Fruit fly (Drosophila melanogaster) whole organism, wandering third instar larva: ENCODE measurements around the gene CAH1.
A peak's percentile ranks its signal among the peaks of the same experiment; 100 is the strongest.

ENCODE experiments used
- Abd-B ChIP-seq: fragments of >200 bp; optimal IDR thresholded peaks from 2 replicates; lab custom pipeline; 2017; ENCODE audit warnings: missing biosample characterization, missing genetic modification characterization
- CG32264 ChIP-seq: fragments of 200-800 bp; sonication (Bioruptor generic); optimal IDR thresholded peaks from 2 replicates; lab custom pipeline; 2016; ENCODE audit warnings: missing biosample characterization, missing genetic modification characterization
- CG9705 ChIP-seq: fragments of 200-800 bp; sonication (Bioruptor generic); optimal IDR thresholded peaks from 2 replicates; lab custom pipeline; 2018; ENCODE audit warnings: missing biosample characterization, mild to moderate bottlenecking, missing genetic modification characterization
- CrebA ChIP-seq: fragments of 200-800 bp; sonication (Bioruptor generic); optimal IDR thresholded peaks from 2 replicates; lab custom pipeline; 2016; ENCODE audit warnings: missing biosample characterization, mild to moderate bottlenecking, missing genetic modification characterization, borderline replicate concordance
- Dfd ChIP-seq: fragments of >200 bp; optimal IDR thresholded peaks from 2 replicates; lab custom pipeline; 2017; ENCODE audit warnings: missing biosample characterization, missing genetic modification characterization
- Dif ChIP-seq: fragments of 200-275, 200-300 bp; sonication (Bioruptor generic); optimal IDR thresholded peaks from 2 replicates; lab custom pipeline; 2018; ENCODE audit warnings: missing biosample characterization, missing genetic modification characterization; ENCODE audit not compliant: partially characterized antibody
- GATAd ChIP-seq: sonication (Bioruptor generic); optimal IDR thresholded peaks from 2 replicates; lab custom pipeline; 2016; ENCODE audit warnings: missing biosample characterization, missing genetic modification characterization
- HLH106 ChIP-seq: fragments of 200-800 bp; optimal IDR thresholded peaks from 3 replicates; lab custom pipeline; 2019; ENCODE audit warnings: missing biosample characterization, mild to moderate bottlenecking, missing genetic modification characterization, moderate library complexity
- Hr78 ChIP-seq: fragments of >200 bp; optimal IDR thresholded peaks from 2 replicates; lab custom pipeline; 2017; ENCODE audit warnings: missing biosample characterization, missing genetic modification characterization
- Hr83 ChIP-seq: fragments of 200-300 bp; sonication (Bioruptor generic); optimal IDR thresholded peaks from 2 replicates; lab custom pipeline; 2016; ENCODE audit warnings: missing biosample characterization, mild to moderate bottlenecking, missing genetic modification characterization, moderate library complexity; ENCODE audit not compliant: poor library complexity, severe bottlenecking
- Jra ChIP-seq: sonication (Bioruptor generic); optimal IDR thresholded peaks from 2 replicates; lab custom pipeline; 2016; ENCODE audit warnings: missing biosample characterization, missing genetic modification characterization
- Myc ChIP-seq: fragments of >200 bp; optimal IDR thresholded peaks from 2 replicates; lab custom pipeline; 2017
- N ChIP-seq: fragments of >200 bp; optimal IDR thresholded peaks from 2 replicates; lab custom pipeline; 2018; ENCODE audit warnings: missing biosample characterization, missing external identifiers, missing genetic modification characterization
- OdsH ChIP-seq: fragments of 200-800 bp; sonication (Bioruptor generic); optimal IDR thresholded peaks from 2 replicates; lab custom pipeline; 2016; ENCODE audit warnings: missing biosample characterization, mild to moderate bottlenecking, missing genetic modification characterization
- Rel ChIP-seq, 2 experiments: fragments of 200-800 bp; sonication (Bioruptor generic) in 1 of 2; optimal IDR thresholded peaks; 2 replicates in 1 of 2; 3 replicates in 1 of 2; lab custom pipeline; 2016 to 2019; ENCODE audit warnings: mild to moderate bottlenecking in 2 of 2, missing biosample characterization in 2 of 2, missing genetic modification characterization in 2 of 2, moderate library complexity in 1 of 2
- Sp1 ChIP-seq: fragments of 200-800 bp; sonication (Bioruptor generic); optimal IDR thresholded peaks from 3 replicates; lab custom pipeline; 2019; ENCODE audit warnings: missing biosample characterization, mild to moderate bottlenecking, missing genetic modification characterization, moderate library complexity
- Vsx2 ChIP-seq: fragments of 200-300, 225-300 bp; sonication (Bioruptor generic); optimal IDR thresholded peaks from 2 replicates; lab custom pipeline; 2018; ENCODE audit warnings: missing biosample characterization, missing genetic modification characterization; ENCODE audit not compliant: partially characterized antibody
- br ChIP-seq: fragments of 200-800 bp; sonication (Bioruptor generic); optimal IDR thresholded peaks from 2 replicates; lab custom pipeline; 2016; ENCODE audit warnings: missing biosample characterization, missing genetic modification characterization
- brk ChIP-seq: fragments of 200-800 bp; sonication (Bioruptor generic); optimal IDR thresholded peaks from 2 replicates; lab custom pipeline; 2016; ENCODE audit warnings: missing biosample characterization, mild to moderate bottlenecking, missing genetic modification characterization
- dl ChIP-seq, 2 experiments: fragments of 175-275, 200-275 bp in 1 of 2; fragments of 200-275 bp in 1 of 2; sonication (Bioruptor generic); optimal IDR thresholded peaks; lab custom pipeline; 2018; ENCODE audit warnings: mild to moderate bottlenecking in 2 of 2, missing biosample characterization in 2 of 2, missing genetic modification characterization in 2 of 2, moderate library complexity in 2 of 2; ENCODE audit not compliant: partially characterized antibody in 2 of 2, insufficient read depth in 1 of 2
- dmrt93B ChIP-seq: fragments of 200-800 bp; sonication (Bioruptor generic); optimal IDR thresholded peaks from 2 replicates; lab custom pipeline; 2018; ENCODE audit warnings: missing biosample characterization, mild to moderate bottlenecking, missing genetic modification characterization
- dsf ChIP-seq: sonication (Bioruptor generic); optimal IDR thresholded peaks from 2 replicates; lab custom pipeline; 2016; ENCODE audit warnings: missing biosample characterization, missing genetic modification characterization, borderline replicate concordance
- ey ChIP-seq: fragments of 200-800 bp; sonication (Bioruptor generic); optimal IDR thresholded peaks from 2 replicates; lab custom pipeline; 2016; ENCODE audit warnings: missing biosample characterization, missing genetic modification characterization
- foxo ChIP-seq, 2 experiments: fragments of 200-800 bp; sonication (Bioruptor generic); optimal IDR thresholded peaks; 2 replicates in 1 of 2; 3 replicates in 1 of 2; lab custom pipeline; 2016 to 2017; ENCODE audit warnings: missing biosample characterization in 2 of 2, missing genetic modification characterization in 2 of 2
- fru ChIP-seq: fragments of 200-800 bp; sonication (Bioruptor generic); optimal IDR thresholded peaks from 3 replicates; lab custom pipeline; 2016; ENCODE audit warnings: missing biosample characterization, mild to moderate bottlenecking, missing genetic modification characterization
- h ChIP-seq: fragments of 200-800 bp; sonication (Bioruptor generic); optimal IDR thresholded peaks from 3 replicates; lab custom pipeline; 2016; ENCODE audit warnings: missing biosample characterization, mild to moderate bottlenecking, missing genetic modification characterization
- jim ChIP-seq: fragments of 175-275, 200-325 bp; sonication (Bioruptor generic); optimal IDR thresholded peaks from 2 replicates; lab custom pipeline; 2016; ENCODE audit warnings: missing biosample characterization, mild to moderate bottlenecking, missing genetic modification characterization
- lola ChIP-seq: fragments of >200 bp; optimal IDR thresholded peaks from 2 replicates; lab custom pipeline; 2017; ENCODE audit warnings: missing biosample characterization, missing genetic modification characterization
- pan ChIP-seq: fragments of >200 bp; optimal IDR thresholded peaks from 2 replicates; lab custom pipeline; 2017
- psq ChIP-seq: fragments of 200-800 bp; sonication (Bioruptor generic); optimal IDR thresholded peaks from 3 replicates; lab custom pipeline; 2017; ENCODE audit warnings: missing biosample characterization, mild to moderate bottlenecking, missing genetic modification characterization, moderate library complexity
- rgr ChIP-seq: fragments of 200-800 bp; sonication (Bioruptor generic); optimal IDR thresholded peaks from 3 replicates; lab custom pipeline; 2016; ENCODE audit warnings: missing biosample characterization, mild to moderate bottlenecking, missing genetic modification characterization
- sage ChIP-seq: fragments of 200-800 bp; sonication (Bioruptor generic); optimal IDR thresholded peaks from 2 replicates; lab custom pipeline; 2016; ENCODE audit warnings: missing biosample characterization, mild to moderate bottlenecking, missing genetic modification characterization
- sv ChIP-seq: fragments of 200-800 bp; sonication (Bioruptor generic); optimal IDR thresholded peaks from 3 replicates; lab custom pipeline; 2016; ENCODE audit warnings: missing biosample characterization, missing genetic modification characterization
- tai ChIP-seq: sonication (Bioruptor generic); optimal IDR thresholded peaks from 2 replicates; lab custom pipeline; 2016; ENCODE audit warnings: missing biosample characterization, missing genetic modification characterization
- usp ChIP-seq: fragments of >200 bp; optimal IDR thresholded peaks from 2 replicates; lab custom pipeline; 2017; ENCODE audit warnings: missing biosample characterization, missing genetic modification characterization
- woc ChIP-seq: sonication (Bioruptor generic); optimal IDR thresholded peaks from 2 replicates; lab custom pipeline; 2016; ENCODE audit warnings: missing biosample characterization, mild to moderate bottlenecking, missing genetic modification characterization

CAH1 gene

DNA sequence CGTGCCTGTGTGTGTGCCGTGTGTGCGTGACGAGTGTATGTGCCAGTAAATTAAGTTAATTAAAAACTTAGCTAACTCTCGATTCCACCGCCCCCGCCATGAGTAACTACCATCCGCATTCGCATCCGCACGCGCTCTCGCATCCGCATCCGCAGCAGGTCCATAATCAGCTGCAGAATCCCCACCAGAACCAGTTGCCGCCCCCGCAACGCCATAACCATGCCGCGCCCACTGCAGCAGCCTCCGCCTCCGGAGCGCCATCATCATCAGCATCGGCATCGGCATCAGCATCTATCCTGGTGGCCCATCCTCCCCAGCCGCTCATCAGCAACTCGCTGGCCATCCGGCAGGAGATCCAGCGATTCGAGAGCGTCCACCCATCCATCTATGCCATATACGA is 32.5 kb downstream of the CAH1 start:
- TF ChIP-seq tai (GFP tag; lab: Kevin White, UChicago) (no peak), woc (GFP tag; lab: Kevin White, UChicago) (no peak), Abd-B (GFP tag; lab: Kevin White, UChicago) (no peak), brk (GFP tag; lab: Kevin White, UChicago) (no peak), Vsx2 (GFP tag; lab: Kevin White, UChicago) (no peak), Myc (lab: Kevin White, UChicago) (no peak), GATAd (GFP tag; lab: Kevin White, UChicago) (no peak), br (no peak), Jra (no peak), Hr78 (no peak), sage (no peak), OdsH (no peak), CG32264 (no peak), ey (GFP tag; lab: Kevin White, UChicago) (no peak), pan (lab: Kevin White, UChicago) (no peak), psq (GFP tag; lab: Kevin White, UChicago) (no peak), CG9705 (GFP tag; lab: Kevin White, UChicago) (no peak), Rel (GFP tag; optimal IDR thresholded peaks at IDR 0.05; lab: Kevin White, UChicago) (no peak), Rel (tag; optimal IDR thresholded peaks at IDR 0.05; lab: Kevin White, UChicago) (no peak), jim (GFP tag; lab: Kevin White, UChicago) (no peak)

DNA sequence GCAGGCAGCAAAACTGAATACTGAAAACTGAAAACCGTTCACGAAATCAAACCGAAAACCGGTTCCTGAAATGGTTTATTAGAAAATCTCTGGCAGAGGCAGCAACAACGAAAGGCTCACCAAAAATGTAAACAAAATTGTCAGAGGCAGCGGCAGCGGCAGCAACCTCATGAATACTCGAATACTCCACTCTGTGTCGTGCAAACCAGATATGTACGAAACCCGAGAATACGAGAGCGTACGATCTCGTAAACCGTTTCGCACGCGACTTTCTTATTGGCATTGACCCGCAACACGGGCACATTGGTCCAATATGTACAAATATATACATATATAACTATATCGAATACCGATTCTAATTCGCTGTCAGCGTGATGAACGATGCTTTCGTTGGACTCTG is 34.2 kb downstream of the CAH1 start:
- TF ChIP-seq lola (GFP tag; lab: Kevin White, UChicago): no peak
- TF ChIP-seq psq (GFP tag; lab: Kevin White, UChicago): peak; percentile 17
- no peak for TF ChIP-seq Hr78
- no peak for TF ChIP-seq Abd-B (GFP tag; lab: Kevin White, UChicago)
- TF ChIP-seq CG32264: no peak
- TF ChIP-seq sage: peak; percentile 63
- TF ChIP-seq CrebA (GFP tag; lab: Kevin White, UChicago): no peak
- TF ChIP-seq usp: no peak
- peak; percentile 16 for TF ChIP-seq h (GFP tag; lab: Kevin White, UChicago)

DNA sequence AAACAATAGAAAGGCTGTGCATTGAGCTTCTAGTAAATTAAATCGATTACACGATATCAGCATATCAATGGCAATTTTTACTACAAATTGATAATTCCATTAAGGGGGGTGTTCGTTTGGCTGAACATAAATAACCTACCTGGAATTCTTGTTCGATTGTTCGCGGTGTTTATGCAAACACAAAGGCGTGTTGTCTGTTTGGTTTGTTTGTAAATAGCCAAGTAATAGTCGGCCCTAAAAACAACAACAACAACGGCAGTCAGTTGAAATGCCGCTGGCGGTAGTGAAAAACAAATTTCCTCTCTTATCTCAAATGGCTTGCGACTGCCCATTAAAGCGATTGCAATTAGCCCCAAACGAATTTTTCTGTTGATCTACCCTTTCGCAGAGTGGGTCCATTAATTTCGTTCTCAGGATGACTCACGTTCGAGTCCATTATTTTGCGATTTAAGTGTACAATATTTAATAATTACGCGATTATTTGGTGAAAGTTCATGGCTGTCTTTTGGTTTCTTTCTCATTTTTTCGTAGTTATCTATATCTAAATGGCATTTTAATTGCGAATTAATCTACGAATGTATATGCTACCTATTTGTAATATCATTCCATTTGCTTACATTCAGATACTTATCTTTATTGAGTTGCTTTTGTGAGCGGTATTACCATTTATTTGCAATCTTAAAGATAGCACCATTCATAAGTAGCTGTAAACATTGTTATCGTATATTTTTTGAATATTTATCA is 35.4 kb downstream of the CAH1 start:
- TF ChIP-seq Jra (no peak), Hr83 (GFP tag; lab: Kevin White, UChicago) (no peak), GATAd (GFP tag; lab: Kevin White, UChicago) (no peak), dl (GFP tag; optimal IDR thresholded peaks at IDR 0.05; lab: Kevin White, UChicago; ENCODE audit: insufficient read depth in 1 of 2, partially characterized antibody in 2 of 2) (no peak), Dfd (GFP tag; lab: Kevin White, UChicago) (no peak), ey (GFP tag; lab: Kevin White, UChicago) (peak; percentile 13), CG9705 (GFP tag; lab: Kevin White, UChicago) (no peak), h (GFP tag; lab: Kevin White, UChicago) (peak; percentile 41), Dif (GFP tag; lab: Kevin White, UChicago) (no peak), Myc (lab: Kevin White, UChicago) (no peak), N (no peak), rgr (GFP tag; lab: Kevin White, UChicago) (no peak), Abd-B (GFP tag; lab: Kevin White, UChicago) (no peak), brk (GFP tag; lab: Kevin White, UChicago) (peak; percentile 30), pan (lab: Kevin White, UChicago) (no peak), dmrt93B (GFP tag; lab: Kevin White, UChicago) (no peak), CG32264 (no peak), br (peak; percentile 56), Rel (GFP tag; optimal IDR thresholded peaks at IDR 0.05; lab: Kevin White, UChicago) (no peak), Rel (tag; optimal IDR thresholded peaks at IDR 0.05; lab: Kevin White, UChicago) (no peak), psq (GFP tag; lab: Kevin White, UChicago) (no peak), jim (GFP tag; lab: Kevin White, UChicago) (no peak), usp (no peak), Sp1 (peak; percentile 39), sage (no peak), fru (GFP tag; lab: Kevin White, UChicago) (no peak), foxo (GFP tag; optimal IDR thresholded peaks at IDR 0.05; lab: Kevin White, UChicago) (peak in 1 of 2 experiments; percentile 21), dsf (no peak), OdsH (peak; percentile 2), HLH106 (peak; percentile 41), Hr78 (no peak), Vsx2 (GFP tag; lab: Kevin White, UChicago) (no peak), tai (GFP tag; lab: Kevin White, UChicago) (no peak), sv (GFP tag; lab: Kevin White, UChicago) (peak; percentile 14)
